Worm (Caenorhabditis elegans): ENCODE data around the gene rpl-7A.

DNA sequence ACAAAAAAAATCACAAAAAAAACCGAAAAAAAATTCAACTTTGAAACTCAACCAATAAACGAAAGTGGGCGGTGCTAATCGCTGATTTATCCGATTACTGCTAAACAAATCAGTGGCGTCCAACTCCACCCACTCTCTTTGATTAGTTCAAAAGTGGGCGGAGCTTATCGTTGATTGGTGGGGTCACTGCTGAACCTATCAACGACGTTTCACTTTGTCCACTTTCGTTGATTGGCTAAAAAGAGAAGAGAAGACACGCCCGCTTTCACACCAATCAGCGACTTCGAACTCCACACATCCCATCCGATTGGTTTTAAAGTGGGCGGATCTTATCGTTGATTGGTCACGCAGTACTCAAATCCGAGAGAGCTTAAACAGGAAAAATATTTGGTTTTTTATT lies 33.5 kb upstream of the rpl-7A start:
- TF ChIP-seq tra-4 (tag; optimal IDR thresholded peaks at IDR 0.05): no peak
- no peak for TF ChIP-seq ama-1 (optimal IDR thresholded peaks at IDR 0.05)
- no peak for TF ChIP-seq B0310.2 (tag; optimal IDR thresholded peaks at IDR 0.05)
- no peak for TF ChIP-seq tbx-11 (GFP tag; IDR thresholded peaks at IDR 0.05)
- TF ChIP-seq scrt-1 (GFP tag; IDR thresholded peaks at IDR 0.05): no peak
- no peak for TF ChIP-seq hnd-1 (tag; optimal IDR thresholded peaks at IDR 0.05)
- no peak for TF ChIP-seq hmg-4 (GFP tag; optimal IDR thresholded peaks at IDR 0.05)
- no peak for TF ChIP-seq ceh-36 (tag; optimal IDR thresholded peaks at IDR 0.05)
- TF ChIP-seq hmbx-1 (tag; optimal IDR thresholded peaks at IDR 0.05): no peak

Measured in whole organism, early embryonic.